Fruit fly (Drosophila melanogaster): ENCODE data around the gene Galk.

The Galk gene

dm6 chr3L:8996173-8996767 lies 10.4 kb upstream of the Galk start (continued):
- TF ChIP-seq Hey (tag; optimal IDR thresholded peaks at IDR 0.05) (no peak), CG16779 (GFP tag; IDR thresholded peaks at IDR 0.05) (no peak), ssp (GFP tag; IDR thresholded peaks at IDR 0.05) (0 out of 2 replicates have a peak, but pooled peaks have one; percentile 39), gt (GFP tag; IDR thresholded peaks at IDR 0.05) (no peak), GATAe (GFP tag; conservative IDR thresholded peaks at IDR 0.05) (no peak), Dbx (GFP tag; IDR thresholded peaks at IDR 0.05) (0 out of 3 replicates have a peak, but pooled peaks have one; percentile 37), CG3163 (GFP tag; optimal IDR thresholded peaks at IDR 0.05) (no peak), Sox100B (GFP tag; optimal IDR thresholded peaks at IDR 0.05) (no peak), CG7556 (GFP tag; optimal IDR thresholded peaks at IDR 0.05) (peak; percentile 30), knrl (GFP tag; IDR thresholded peaks at IDR 0.05; ENCODE audit: partially characterized antibody) (no peak), ranshi (GFP tag; IDR thresholded peaks at IDR 0.05) (peak; percentile 62; the same call in 1 of the 2 replicates), rib (GFP tag; IDR thresholded peaks at IDR 0.05) (no peak), CG3407 (GFP tag; optimal IDR thresholded peaks at IDR 0.05) (peak; percentile 40), CG8478 (optimal IDR thresholded peaks at IDR 0.05) (no peak), Optix (GFP tag; IDR thresholded peaks at IDR 0.05) (0 out of 3 replicates have a peak, but pooled peaks have one; percentile 25), H15 (GFP tag; IDR thresholded peaks at IDR 0.05) (peak; percentile 68; the same call in 2 of the 3 replicates), CG31224 (GFP tag; IDR thresholded peaks at IDR 0.05) (0 out of 2 replicates have a peak, but pooled peaks have one; percentile 48), Bgb (GFP tag; IDR thresholded peaks at IDR 0.05; ENCODE audit: partially characterized antibody) (no peak), Mes4 (GFP tag; optimal IDR thresholded peaks at IDR 0.05) (no peak), tna (GFP tag; IDR thresholded peaks at IDR 0.05; ENCODE audit: partially characterized antibody) (no peak), Bdp1 (GFP tag; optimal IDR thresholded peaks at IDR 0.05) (no peak), E2f1 (GFP tag; IDR thresholded peaks at IDR 0.05) (peak; percentile 66), sr (GFP tag; IDR thresholded peaks at IDR 0.05) (no peak), Ptx1 (GFP tag; IDR thresholded peaks at IDR 0.05) (peak; percentile 69), hkb (optimal IDR thresholded peaks at IDR 0.05) (no peak), hkb (GFP tag; IDR thresholded peaks at IDR 0.05) (peak; percentile 74), cwo (GFP tag; optimal IDR thresholded peaks at IDR 0.05) (peak; percentile 12), CG5180 (GFP tag; optimal IDR thresholded peaks at IDR 0.05) (no peak), CG17186 (GFP tag; optimal IDR thresholded peaks at IDR 0.05) (no peak), Gug (GFP tag; IDR thresholded peaks at IDR 0.05) (peak; percentile 55; the same call in 2 of the 4 replicates), twi (tag; optimal IDR thresholded peaks at IDR 0.05) (peak; percentile 6), Camta (GFP tag; optimal IDR thresholded peaks at IDR 0.05) (peak; percentile 27), CG8089 (GFP tag; optimal IDR thresholded peaks at IDR 0.05) (no peak), CG7786 (GFP tag; optimal IDR thresholded peaks at IDR 0.05) (peak; percentile 32), Doc3 (GFP tag; IDR thresholded peaks at IDR 0.05; ENCODE audit: partially characterized antibody) (no peak), ham (GFP tag; IDR thresholded peaks at IDR 0.05) (no peak), tx (GFP tag; optimal IDR thresholded peaks at IDR 0.05) (no peak), cad (GFP tag; optimal IDR thresholded peaks at IDR 0.05) (no peak), Meics (GFP tag; optimal IDR thresholded peaks at IDR 0.05) (peak; percentile 44), dmrt99B (tag; optimal IDR thresholded peaks at IDR 0.05) (no peak), CG11085 (GFP tag; IDR thresholded peaks at IDR 0.05) (0 out of 2 replicates have a peak, but pooled peaks have one; percentile 44), BtbVII (GFP tag; optimal IDR thresholded peaks at IDR 0.05) (no peak), MTF-1 (GFP tag; optimal IDR thresholded peaks at IDR 0.05; ENCODE audit: borderline replicate concordance) (peak; percentile 21), tgo (GFP tag; IDR thresholded peaks at IDR 0.05) (peak; percentile 61; the same call in 2 of the 3 replicates), CG11696 (GFP tag; IDR thresholded peaks at IDR 0.05) (peak; percentile 50; the same call in 1 of the 2 replicates), CG30020 (tag; optimal IDR thresholded peaks at IDR 0.05) (no peak), CG15514 (GFP tag; optimal IDR thresholded peaks at IDR 0.05) (no peak), tap (tag; optimal IDR thresholded peaks at IDR 0.05) (no peak), Pdp1 (GFP tag; optimal IDR thresholded peaks at IDR 0.05) (peak; percentile 22 to 70), Sox102F (GFP tag; optimal IDR thresholded peaks at IDR 0.05) (peak; percentile 84)
